Worm (Caenorhabditis elegans) whole organism, midembryonic: ENCODE measurements around the gene yju-2.

Source experiments
- T22C8.4 ChIP-seq: fragments of 200-800 bp; sonication (Bioruptor generic); IDR thresholded peaks from 2 replicates; pipeline ENCODE4 v1.3.6; 2022; ENCODE audit warnings: missing genetic modification characterization, missing compliant biosample characterization
- cog-1 ChIP-seq: sonication (generic microtip); optimal IDR thresholded peaks from 2 replicates; lab custom pipeline; 2016; ENCODE audit warnings: missing genetic modification characterization, missing compliant biosample characterization
- flt-1 ChIP-seq: fragments of 200-800 bp; sonication (Bioruptor generic); IDR thresholded peaks from 2 replicates; pipeline ENCODE4 v1.3.6; 2022; ENCODE audit warnings: missing genetic modification characterization, missing compliant biosample characterization
- klf-2 ChIP-seq: fragments of 200-800 bp; sonication (Bioruptor generic); conservative IDR thresholded peaks from 2 replicates; pipeline ENCODE4 v1.3.6; 2022; ENCODE audit warnings: missing genetic modification reagents, missing genetic modification characterization, missing compliant biosample characterization
- med-1 ChIP-seq: sonication (generic microtip); optimal IDR thresholded peaks from 2 replicates; lab custom pipeline; 2017; ENCODE audit warnings: missing genetic modification characterization, mild to moderate bottlenecking, missing compliant biosample characterization, antibody characterized with exemption, missing genetic modification reagents; ENCODE audit not compliant: insufficient read depth
- ref-1 ChIP-seq: fragments of 200-800 bp; sonication (Bioruptor generic); conservative IDR thresholded peaks from 2 replicates; pipeline ENCODE4 v1.3.6; 2022; ENCODE audit warnings: missing genetic modification reagents, missing genetic modification characterization, missing compliant biosample characterization
- tab-1 ChIP-seq: fragments of 200-800 bp; sonication (Bioruptor generic); IDR thresholded peaks from 2 replicates; pipeline ENCODE4 v1.3.6; 2022; ENCODE audit warnings: missing genetic modification characterization, missing compliant biosample characterization
- ztf-23 ChIP-seq: fragments of 200-800 bp; sonication (Bioruptor generic); IDR thresholded peaks from 2 replicates; pipeline ENCODE4 v1.3.6; 2022; ENCODE audit warnings: missing genetic modification reagents, missing genetic modification characterization, missing compliant biosample characterization
- ztf-29 ChIP-seq: fragments of 200-800 bp; sonication (Bioruptor generic); IDR thresholded peaks from 2 replicates; pipeline ENCODE4 v1.3.6; 2022; ENCODE audit warnings: missing genetic modification reagents, missing genetic modification characterization, missing compliant biosample characterization

DNA sequence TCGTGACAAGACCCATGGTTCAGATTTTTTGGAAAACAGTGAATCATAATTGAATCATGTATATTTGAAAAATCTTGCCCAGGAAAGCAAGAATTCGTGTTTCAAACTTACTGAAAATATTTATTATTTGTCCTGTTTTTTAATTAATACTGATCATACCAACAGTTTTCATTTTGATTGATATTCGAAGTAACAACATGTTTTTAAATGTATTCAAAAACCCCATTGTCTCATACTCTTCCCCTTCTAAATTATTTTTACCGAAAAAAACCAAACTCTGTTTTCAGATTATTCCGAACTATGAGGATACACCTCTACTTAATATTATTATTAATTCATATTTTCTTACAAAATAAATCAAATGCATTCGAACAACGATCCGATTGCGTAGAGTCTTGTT lies 32.1 kb downstream of the yju-2 start, which contains the start of gene R151.1:
- TF ChIP-seq T22C8.4 (no peak), klf-2 (GFP tag; lab: Robert Waterston, UW) (no peak), ref-1 (GFP tag; lab: Robert Waterston, UW) (no peak), med-1 (GFP tag; lab: Kevin White, UChicago) (no peak), flt-1 (no peak), tab-1 (GFP tag; lab: Robert Waterston, UW) (no peak), ztf-23 (GFP tag; lab: Robert Waterston, UW) (no peak), ztf-29 (GFP tag; lab: Robert Waterston, UW) (no peak), cog-1 (no peak)
